Worm (Caenorhabditis elegans) whole organism, young adult: Measurements from ENCODE around the gene dep-1.

ENCODE experiments used
- die-1 ChIP-seq: sonication (generic microtip); optimal IDR thresholded peaks from 2 replicates; lab custom pipeline; 2016; ENCODE audit warnings: missing genotype, mild to moderate bottlenecking, missing genetic modification characterization, missing compliant biosample characterization
- hlh-26 ChIP-seq: fragments of 200-800 bp; sonication (Bioruptor generic); conservative IDR thresholded peaks from 2 replicates; pipeline ENCODE4 v1.3.6; 2022; ENCODE audit warnings: missing genetic modification reagents, missing genetic modification characterization, missing compliant biosample characterization
- hrde-1 ChIP-seq: sonication (generic microtip); optimal IDR thresholded peaks from 2 replicates; lab custom pipeline; 2016; ENCODE audit warnings: missing genetic modification characterization, mild to moderate bottlenecking, missing compliant biosample characterization, moderate library complexity, missing genotype, missing genetic modification reagents, borderline replicate concordance
- lin-26 ChIP-seq: fragments of 200-800 bp; sonication (Bioruptor generic); IDR thresholded peaks from 2 replicates; pipeline ENCODE4 v1.3.6; 2022; ENCODE audit warnings: missing genetic modification reagents, missing genetic modification characterization, missing compliant biosample characterization
- lin-54 ChIP-seq: fragments of 200-800 bp; sonication (Bioruptor generic); optimal IDR thresholded peaks from 2 replicates; lab custom pipeline; 2018; ENCODE audit warnings: mild to moderate bottlenecking, missing genetic modification characterization, missing compliant biosample characterization
- nhr-179 ChIP-seq: sonication (generic microtip); optimal IDR thresholded peaks from 2 replicates; lab custom pipeline; 2016; ENCODE audit warnings: mild to moderate bottlenecking, missing genetic modification characterization, missing compliant biosample characterization
- nhr-90 ChIP-seq: sonication (generic microtip); optimal IDR thresholded peaks from 2 replicates; lab custom pipeline; 2016; ENCODE audit warnings: missing genotype, mild to moderate bottlenecking, missing genetic modification characterization, missing compliant biosample characterization
- rcor-1 ChIP-seq: fragments of 200-800 bp; sonication (Bioruptor generic); IDR thresholded peaks from 2 replicates; pipeline ENCODE4 v1.3.6; 2022; ENCODE audit warnings: missing genetic modification reagents, missing genetic modification characterization, missing compliant biosample characterization
- rec-8 ChIP-seq, 2 experiments: sonication (generic microtip); optimal IDR thresholded peaks; 2 replicates each; lab custom pipeline; 2016; ENCODE audit warnings: mild to moderate bottlenecking in 2 of 2, missing genetic modification characterization in 2 of 2, missing genetic modification reagents in 2 of 2, missing genotype in 2 of 2, missing biosample characterization in 1 of 2, missing compliant biosample characterization in 1 of 2, moderate library complexity in 1 of 2
- snpc-1.3 ChIP-seq: sonication (generic microtip); optimal IDR thresholded peaks from 2 replicates; lab custom pipeline; 2017; ENCODE audit warnings: missing genetic modification characterization, mild to moderate bottlenecking, missing compliant biosample characterization, antibody characterized with exemption, moderate library complexity, missing genotype, missing genetic modification reagents; ENCODE audit not compliant: insufficient read depth
- unc-130 ChIP-seq: sonication (generic microtip); optimal IDR thresholded peaks from 2 replicates; lab custom pipeline; 2016; ENCODE audit warnings: missing genetic modification reagents, missing genetic modification characterization, missing compliant biosample characterization

ce11 chrII:8989444-8989843 lies 30.2 kb downstream of the dep-1 start, which contains the start of gene C18E9.9:
- TF ChIP-seq unc-130 (GFP tag; lab: Kevin White, UChicago) = no peak
- no peak for TF ChIP-seq nhr-90 (tag; lab: Kevin White, UChicago)
- TF ChIP-seq rec-8 (tag; optimal IDR thresholded peaks at IDR 0.05; lab: Kevin White, UChicago) = no peak
- no peak for TF ChIP-seq die-1 (tag; lab: Kevin White, UChicago)
- TF ChIP-seq hrde-1 (tag; lab: Kevin White, UChicago) = no peak
- TF ChIP-seq lin-26 (GFP tag; lab: Robert Waterston, UW) = no peak
- no peak for TF ChIP-seq hlh-26 (GFP tag; lab: Robert Waterston, UW)
- TF ChIP-seq nhr-179 (tag; lab: Kevin White, UChicago) = no peak
- TF ChIP-seq lin-54 (GFP tag; lab: Kevin White, UChicago) = no peak
- no peak for TF ChIP-seq rcor-1 (GFP tag; lab: Robert Waterston, UW)
- no peak for TF ChIP-seq snpc-1.3 (tag; lab: Kevin White, UChicago)
